Worm (Caenorhabditis elegans) whole organism, L3 larva: ENCODE measurements around the gene F19C7.3.

ENCODE experiments used
- egl-27 ChIP-seq: sonication (generic microtip); optimal IDR thresholded peaks from 4 replicates; lab custom pipeline; 2017; ENCODE audit warnings: missing biosample characterization, missing genetic modification reagents, missing genetic modification characterization
- egl-5 ChIP-seq: fragments of 150-350 bp; optimal IDR thresholded peaks from 2 replicates; lab custom pipeline; 2017; ENCODE audit warnings: missing biosample characterization, missing genetic modification reagents, missing genetic modification characterization, inconsistent platforms
- elt-2 ChIP-seq: sonication (generic microtip); optimal IDR thresholded peaks from 2 replicates; lab custom pipeline; 2016; ENCODE audit warnings: missing genetic modification reagents, mild to moderate bottlenecking, missing genetic modification characterization, missing compliant biosample characterization
- fkh-10 ChIP-seq: sonication (generic microtip); optimal IDR thresholded peaks from 2 replicates; lab custom pipeline; 2017; ENCODE audit warnings: missing biosample characterization, missing genetic modification reagents, missing genetic modification characterization
- fos-1 ChIP-seq: fragments of 150-350 bp; optimal IDR thresholded peaks from 2 replicates; lab custom pipeline; 2014; ENCODE audit warnings: missing biosample characterization, missing genetic modification characterization
- lin-15B ChIP-seq: fragments of 150-350 bp; optimal IDR thresholded peaks from 2 replicates; lab custom pipeline; 2014; ENCODE audit warnings: missing biosample characterization, missing genetic modification characterization
- mdl-1 ChIP-seq: fragments of 150-350 bp; optimal IDR thresholded peaks from 2 replicates; lab custom pipeline; 2014; ENCODE audit warnings: missing biosample characterization, missing genetic modification characterization
- nhr-11 ChIP-seq: fragments of 150-350 bp; optimal IDR thresholded peaks from 2 replicates; lab custom pipeline; 2014; ENCODE audit warnings: missing biosample characterization, missing genetic modification characterization
- nhr-237 ChIP-seq: fragments of 150-350 bp; optimal IDR thresholded peaks from 2 replicates; lab custom pipeline; 2014; ENCODE audit warnings: missing biosample characterization, missing genetic modification characterization
- nhr-28 ChIP-seq: fragments of 150-350 bp; optimal IDR thresholded peaks from 2 replicates; lab custom pipeline; 2014; ENCODE audit warnings: missing biosample characterization, missing genetic modification characterization
- pha-4 ChIP-seq: fragments of 150-350 bp; optimal IDR thresholded peaks from 2 replicates; lab custom pipeline; 2014; ENCODE audit warnings: missing biosample characterization, missing genetic modification reagents, missing genetic modification characterization
- sea-2 ChIP-seq: fragments of 150-350 bp; sonication (generic microtip); optimal IDR thresholded peaks from 4 replicates; lab custom pipeline; 2014; ENCODE audit warnings: missing biosample characterization, missing genetic modification reagents, missing genetic modification characterization
- tbx-2 ChIP-seq: sonication (generic microtip); optimal IDR thresholded peaks from 2 replicates; lab custom pipeline; 2016; ENCODE audit warnings: mild to moderate bottlenecking, missing genetic modification characterization, missing compliant biosample characterization

DNA sequence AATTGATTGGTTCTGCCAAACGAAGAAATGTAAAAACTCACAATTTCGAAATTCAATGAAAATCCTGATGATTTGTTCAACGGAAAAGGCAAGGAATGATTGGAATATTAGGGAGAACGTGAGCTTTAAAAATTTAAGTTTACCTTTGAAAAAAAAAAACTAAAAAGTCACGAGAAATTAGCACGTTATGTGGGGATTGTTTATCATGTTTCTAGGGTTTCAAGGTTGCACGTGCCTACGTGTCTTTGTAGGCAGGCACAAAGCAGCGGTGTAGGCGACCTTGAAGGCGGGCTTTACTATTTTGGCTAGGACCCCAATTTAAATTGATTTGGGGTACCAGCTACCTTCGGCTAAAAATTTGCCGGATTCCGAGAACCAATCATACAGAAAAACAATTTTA lies 29.6 kb upstream of the F19C7.3 start, which contains the start of gene F28E10.4:
- TF ChIP-seq sea-2 (no peak), mdl-1 (no peak), nhr-28 (no peak), fos-1 (tag; lab: Kevin White, UChicago) (no peak), pha-4 (tag; lab: Kevin White, UChicago) (no peak), nhr-11 (tag; lab: Kevin White, UChicago) (no peak), egl-5 (tag; lab: Kevin White, UChicago) (no peak), tbx-2 (tag; lab: Kevin White, UChicago) (no peak), egl-27 (tag; lab: Kevin White, UChicago) (no peak), elt-2 (tag; lab: Kevin White, UChicago) (no peak), nhr-237 (tag; lab: Kevin White, UChicago) (no peak), lin-15B (no peak), fkh-10 (GFP tag; lab: Kevin White, UChicago) (no peak)
